Worm (Caenorhabditis elegans) whole organism, mixed stage, embryonic: ENCODE results near the gene Y54G11A.7.
"Not testable (repeated sequence)": the region's sequence is repeated elsewhere in the genome, so short reads cannot be mapped to it uniquely, and the experiment has no call there.

ENCODE experiments used
- blmp-1 ChIP-seq: fragments of 150-350 bp; optimal IDR thresholded peaks from 2 replicates; lab custom pipeline; 2014; ENCODE audit warnings: missing biosample characterization, missing genetic modification characterization
- ceh-39 ChIP-seq: fragments of 150-350 bp; optimal IDR thresholded peaks from 2 replicates; lab custom pipeline; 2014; ENCODE audit warnings: missing biosample characterization, missing genetic modification characterization
- ceh-43 ChIP-seq: fragments of 200-800 bp; sonication (Bioruptor generic); optimal IDR thresholded peaks from 2 replicates; lab custom pipeline; 2018; ENCODE audit warnings: mild to moderate bottlenecking, missing genetic modification characterization, moderate library complexity, missing compliant biosample characterization
- ceh-83 ChIP-seq: fragments of 200-800 bp; sonication (Bioruptor generic); optimal IDR thresholded peaks from 2 replicates; lab custom pipeline; 2018; ENCODE audit warnings: mild to moderate bottlenecking, missing genetic modification characterization, missing compliant biosample characterization
- ces-1 ChIP-seq: fragments of 150-350 bp; optimal IDR thresholded peaks from 2 replicates; lab custom pipeline; 2014; ENCODE audit warnings: missing biosample characterization, missing genetic modification reagents, missing genetic modification characterization
- cnd-1 ChIP-seq: fragments of 200-800 bp; sonication (Bioruptor generic); optimal IDR thresholded peaks from 2 replicates; lab custom pipeline; 2018; ENCODE audit warnings: mild to moderate bottlenecking, missing genetic modification characterization, missing compliant biosample characterization
- drap-1 ChIP-seq: fragments of 200-800 bp; sonication (Bioruptor generic); optimal IDR thresholded peaks from 3 replicates; lab custom pipeline; 2018; ENCODE audit warnings: mild to moderate bottlenecking, missing genetic modification characterization, missing compliant biosample characterization
- elt-1 ChIP-seq: sonication (generic microtip); optimal IDR thresholded peaks from 2 replicates; lab custom pipeline; 2017; ENCODE audit warnings: missing genetic modification characterization, mild to moderate bottlenecking, missing compliant biosample characterization, antibody characterized with exemption, moderate library complexity, borderline replicate concordance; ENCODE audit not compliant: insufficient read depth
- elt-3 ChIP-seq: fragments of 150-350 bp; optimal IDR thresholded peaks from 2 replicates; lab custom pipeline; 2014; ENCODE audit warnings: missing biosample characterization, missing genetic modification characterization
- flh-1 ChIP-seq: fragments of 200-800 bp; sonication (Bioruptor generic); optimal IDR thresholded peaks from 2 replicates; lab custom pipeline; 2018; ENCODE audit warnings: mild to moderate bottlenecking, missing genetic modification characterization, moderate library complexity, missing compliant biosample characterization
- ham-2 ChIP-seq: fragments of 200-800 bp; sonication (Bioruptor generic); optimal IDR thresholded peaks from 2 replicates; lab custom pipeline; 2018; ENCODE audit warnings: mild to moderate bottlenecking, missing genetic modification characterization, missing compliant biosample characterization
- hlh-1 ChIP-seq: fragments of 150-350 bp; optimal IDR thresholded peaks from 2 replicates; lab custom pipeline; 2014; ENCODE audit warnings: missing biosample characterization, missing genetic modification reagents, missing genetic modification characterization
- mab-5 ChIP-seq: fragments of 150-350 bp; optimal IDR thresholded peaks from 2 replicates; lab custom pipeline; 2014; ENCODE audit warnings: missing biosample characterization, missing genetic modification characterization
- mls-2 ChIP-seq: sonication (generic microtip); optimal IDR thresholded peaks from 2 replicates; lab custom pipeline; 2016; ENCODE audit warnings: mild to moderate bottlenecking, missing genetic modification characterization, moderate library complexity, missing compliant biosample characterization
- nhr-12 ChIP-seq: fragments of 150-350 bp; optimal IDR thresholded peaks from 2 replicates; lab custom pipeline; 2014; ENCODE audit warnings: missing biosample characterization, missing genetic modification characterization
- nhr-76 ChIP-seq: sonication (generic microtip); optimal IDR thresholded peaks from 2 replicates; lab custom pipeline; 2017; ENCODE audit warnings: missing biosample characterization, missing genetic modification characterization
- snpc-4 ChIP-seq: fragments of 150-350 bp; optimal IDR thresholded peaks from 2 replicates; lab custom pipeline; 2014; ENCODE audit warnings: missing biosample characterization, missing genetic modification characterization
- sptf-1 ChIP-seq: sonication (generic microtip); optimal IDR thresholded peaks from 2 replicates; lab custom pipeline; 2017; ENCODE audit warnings: mild to moderate bottlenecking, missing genetic modification characterization, moderate library complexity, missing compliant biosample characterization
- unc-39 ChIP-seq: fragments of 150-350 bp; optimal IDR thresholded peaks from 2 replicates; lab custom pipeline; 2014; ENCODE audit warnings: missing biosample characterization, missing genetic modification characterization
- zip-8 ChIP-seq: fragments of 150-350 bp; optimal IDR thresholded peaks from 2 replicates; lab custom pipeline; 2014; ENCODE audit warnings: missing biosample characterization, missing genetic modification characterization

Y54G11A.7 gene

DNA sequence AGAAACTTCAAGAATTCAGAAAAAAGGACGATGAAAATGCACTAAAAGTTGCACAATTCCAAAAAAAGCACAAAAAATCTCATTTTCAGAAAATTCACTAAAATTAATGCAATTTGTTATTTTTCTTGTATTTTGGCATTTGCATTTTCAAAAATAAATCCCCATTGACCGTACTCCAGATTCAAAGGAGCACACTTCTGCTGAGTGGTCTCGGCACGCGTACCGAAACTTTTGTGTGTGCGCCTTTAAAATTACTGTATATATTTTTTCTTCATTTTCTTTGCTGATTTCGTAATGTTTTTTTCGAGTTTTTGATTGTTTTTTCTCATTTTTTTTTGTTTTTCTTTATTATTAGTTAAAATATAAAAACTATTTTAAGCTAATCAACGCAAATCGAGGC is 15.1 kb downstream of the Y54G11A.7 start:
- TF ChIP-seq elt-1 (tag; lab: Kevin White, UChicago), result no peak
- TF ChIP-seq flh-1 (GFP tag; lab: Kevin White, UChicago), result no peak

DNA sequence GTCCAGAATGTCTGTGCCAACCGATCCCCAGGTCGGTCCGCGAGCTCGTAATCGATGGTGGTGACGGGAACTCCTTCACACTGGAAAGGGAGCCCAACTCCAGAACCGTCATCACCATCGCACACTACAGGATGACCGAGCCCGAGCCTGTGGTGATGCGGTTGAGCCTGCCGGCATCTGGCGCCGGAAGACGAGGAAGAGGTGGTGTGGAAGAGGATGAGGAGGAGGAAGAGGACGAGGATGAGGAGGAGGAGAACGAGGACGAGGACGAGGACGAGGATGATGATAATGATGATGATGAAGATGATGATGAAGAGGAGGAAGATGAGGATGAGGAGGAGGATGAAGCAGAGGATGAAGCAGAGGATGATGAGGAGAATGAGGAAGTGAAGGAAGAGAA is 20.9 kb downstream of the Y54G11A.7 start, which contains the start of gene Y54G11A.14:
Gene Y54G11A.14 (plus strand): TSS at position 132 of the 400 bp plus-strand sequence.
- TF ChIP-seq mab-5 (tag; lab: Kevin White, UChicago) (no peak), drap-1 (GFP tag; lab: Kevin White, UChicago) (no peak), ceh-83 (GFP tag; lab: Kevin White, UChicago) (no peak), ceh-43 (GFP tag; lab: Kevin White, UChicago) (no peak), sptf-1 (tag; lab: Kevin White, UChicago) (no peak), ceh-39 (tag; lab: Kevin White, UChicago) (no peak), flh-1 (GFP tag; lab: Kevin White, UChicago) (no peak), nhr-12 (no peak), elt-3 (tag; lab: Kevin White, UChicago) (no peak), elt-1 (tag; lab: Kevin White, UChicago) (no peak), snpc-4 (tag; lab: Kevin White, UChicago) (no peak), blmp-1 (no peak), zip-8 (tag; lab: Kevin White, UChicago) (no peak), unc-39 (no peak)
- TF ChIP-seq, all 35 proteins: peak for 0

DNA sequence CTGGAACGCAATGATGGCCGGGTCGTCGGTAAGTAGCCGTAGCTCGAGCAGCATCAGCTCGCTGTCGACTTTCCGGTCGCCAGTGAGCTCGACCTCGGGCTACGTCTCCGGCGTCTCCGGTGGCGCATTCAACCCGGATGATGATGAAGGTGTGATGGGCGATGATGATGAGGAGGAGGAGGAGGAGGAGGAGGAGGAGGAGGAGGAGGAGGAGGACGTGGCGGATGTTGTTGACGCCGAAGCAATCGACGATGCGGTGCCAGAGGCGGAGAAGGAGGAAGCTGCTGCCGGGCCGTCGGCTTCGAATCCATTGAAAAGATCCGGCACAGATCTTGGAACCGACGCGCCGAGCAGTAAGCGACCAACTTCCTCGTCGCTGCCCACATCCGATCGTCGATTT is 22.1 kb downstream of the Y54G11A.7 start:
- TF ChIP-seq mls-2, result peak; percentile 0
- no peak for TF ChIP-seq cnd-1 (tag; lab: Kevin White, UChicago)

DNA sequence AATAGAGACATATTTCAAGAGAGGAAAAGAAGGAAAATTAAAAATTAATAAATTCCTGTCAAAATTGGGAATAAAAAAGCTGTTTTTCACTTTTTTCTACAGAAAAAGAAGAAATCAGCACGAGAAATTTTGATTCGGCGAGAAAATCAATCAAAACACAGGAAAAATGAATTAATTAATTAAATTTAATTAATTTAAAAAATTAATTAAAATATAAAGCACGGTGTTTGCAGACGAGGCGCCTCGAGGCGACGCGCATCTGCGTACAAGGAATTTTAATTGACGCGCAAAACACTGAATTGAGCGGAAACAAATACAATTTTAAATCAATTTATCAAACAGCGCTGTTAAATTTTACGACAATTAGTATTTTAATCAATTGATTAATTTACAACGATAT is 24.1 kb downstream of the Y54G11A.7 start:
- no peak for TF ChIP-seq mls-2
- no peak for TF ChIP-seq blmp-1
- TF ChIP-seq ces-1 (GFP tag; lab: Kevin White, UChicago), result peak; percentile 74

DNA sequence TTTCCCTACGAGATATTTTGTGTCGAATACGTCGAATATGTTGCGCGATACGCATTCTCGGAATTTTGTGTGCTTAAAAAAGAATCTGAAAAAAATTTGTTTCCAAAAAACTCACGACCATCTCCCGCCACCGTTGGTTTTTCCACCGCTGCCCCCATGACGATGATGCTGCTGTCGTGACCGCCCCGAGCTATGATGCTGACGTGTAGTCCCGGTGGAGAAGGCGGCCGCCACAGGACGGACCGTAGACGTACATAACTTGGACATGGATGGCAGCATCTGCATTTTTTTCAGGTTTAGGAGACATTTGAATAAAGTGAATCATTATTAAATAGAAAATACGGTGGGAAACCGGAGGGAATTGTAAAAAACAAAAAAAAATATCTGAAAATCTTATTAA is 47.1 kb downstream of the Y54G11A.7 start, which contains the start of gene ddl-3:
Gene ddl-3 (minus strand): TSS at position 289 of the 400 bp plus-strand sequence.
- TF ChIP-seq unc-39; flh-1 (GFP tag; lab: Kevin White, UChicago); nhr-76 (tag; lab: Kevin White, UChicago): not testable (repeated sequence)

DNA sequence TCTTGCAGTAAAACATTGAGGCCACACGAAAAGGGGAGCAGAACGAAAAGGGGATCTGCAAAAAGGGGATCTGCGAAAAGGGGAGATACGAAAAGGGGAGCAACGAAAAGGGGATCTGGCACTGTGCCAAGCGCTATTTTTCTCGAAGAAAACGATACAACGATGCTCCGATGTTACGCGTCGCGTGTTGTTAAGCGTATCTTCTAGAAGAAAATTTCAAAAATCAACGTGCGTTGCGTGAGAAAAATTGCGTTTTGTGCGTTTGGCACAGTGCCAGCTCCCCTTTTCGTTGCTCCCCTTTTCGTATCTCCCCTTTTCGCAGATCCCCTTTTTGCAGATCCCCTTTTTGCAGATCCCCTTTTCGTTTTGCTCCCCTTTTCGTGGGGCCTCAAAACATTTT is 49.1 kb downstream of the Y54G11A.7 start, which contains the start of gene Y54G11A.9:
Gene Y54G11A.9 (minus strand): TSS at position 196 of the 400 bp plus-strand sequence.
- not testable (repeated sequence) for TF ChIP-seq mab-5 (tag; lab: Kevin White, UChicago); ham-2 (GFP tag; lab: Kevin White, UChicago); hlh-1
